Fruit fly (Drosophila melanogaster) whole organism, wandering third instar larva: ENCODE data around the gene MED25.
A peak's percentile ranks its signal among the peaks of the same experiment; 100 is the strongest.

ENCODE experiments used
- Abd-B ChIP-seq: fragments of >200 bp; optimal IDR thresholded peaks from 2 replicates; lab custom pipeline; 2017; ENCODE audit warnings: missing biosample characterization, missing genetic modification characterization
- CG32264 ChIP-seq: fragments of 200-800 bp; sonication (Bioruptor generic); optimal IDR thresholded peaks from 2 replicates; lab custom pipeline; 2016; ENCODE audit warnings: missing biosample characterization, missing genetic modification characterization
- CG9705 ChIP-seq: fragments of 200-800 bp; sonication (Bioruptor generic); optimal IDR thresholded peaks from 2 replicates; lab custom pipeline; 2018; ENCODE audit warnings: missing biosample characterization, mild to moderate bottlenecking, missing genetic modification characterization
- CrebA ChIP-seq: fragments of 200-800 bp; sonication (Bioruptor generic); optimal IDR thresholded peaks from 2 replicates; lab custom pipeline; 2016; ENCODE audit warnings: missing biosample characterization, mild to moderate bottlenecking, missing genetic modification characterization, borderline replicate concordance
- Dfd ChIP-seq: fragments of >200 bp; optimal IDR thresholded peaks from 2 replicates; lab custom pipeline; 2017; ENCODE audit warnings: missing biosample characterization, missing genetic modification characterization
- Dif ChIP-seq: fragments of 200-275, 200-300 bp; sonication (Bioruptor generic); optimal IDR thresholded peaks from 2 replicates; lab custom pipeline; 2018; ENCODE audit warnings: missing biosample characterization, missing genetic modification characterization; ENCODE audit not compliant: partially characterized antibody
- GATAd ChIP-seq: sonication (Bioruptor generic); optimal IDR thresholded peaks from 2 replicates; lab custom pipeline; 2016; ENCODE audit warnings: missing biosample characterization, missing genetic modification characterization
- HLH106 ChIP-seq: fragments of 200-800 bp; optimal IDR thresholded peaks from 3 replicates; lab custom pipeline; 2019; ENCODE audit warnings: missing biosample characterization, mild to moderate bottlenecking, missing genetic modification characterization, moderate library complexity
- Hnf4 ChIP-seq: fragments of 200-800 bp; sonication (Bioruptor generic); optimal IDR thresholded peaks from 2 replicates; lab custom pipeline; 2016; ENCODE audit warnings: missing biosample characterization, mild to moderate bottlenecking, missing genetic modification characterization
- Hr78 ChIP-seq: fragments of >200 bp; optimal IDR thresholded peaks from 2 replicates; lab custom pipeline; 2017; ENCODE audit warnings: missing biosample characterization, missing genetic modification characterization
- Hr83 ChIP-seq: fragments of 200-300 bp; sonication (Bioruptor generic); optimal IDR thresholded peaks from 2 replicates; lab custom pipeline; 2016; ENCODE audit warnings: missing biosample characterization, mild to moderate bottlenecking, missing genetic modification characterization, moderate library complexity; ENCODE audit not compliant: poor library complexity, severe bottlenecking
- Jra ChIP-seq: sonication (Bioruptor generic); optimal IDR thresholded peaks from 2 replicates; lab custom pipeline; 2016; ENCODE audit warnings: missing biosample characterization, missing genetic modification characterization
- Mio ChIP-seq: sonication (Bioruptor generic); optimal IDR thresholded peaks from 2 replicates; lab custom pipeline; 2016; ENCODE audit warnings: missing biosample characterization, missing genetic modification characterization
- Myc ChIP-seq: fragments of >200 bp; optimal IDR thresholded peaks from 2 replicates; lab custom pipeline; 2017
- N ChIP-seq: fragments of >200 bp; optimal IDR thresholded peaks from 2 replicates; lab custom pipeline; 2018; ENCODE audit warnings: missing biosample characterization, missing external identifiers, missing genetic modification characterization
- OdsH ChIP-seq: fragments of 200-800 bp; sonication (Bioruptor generic); optimal IDR thresholded peaks from 2 replicates; lab custom pipeline; 2016; ENCODE audit warnings: missing biosample characterization, mild to moderate bottlenecking, missing genetic modification characterization
- Rel ChIP-seq, 2 experiments: fragments of 200-800 bp; sonication (Bioruptor generic) in 1 of 2; optimal IDR thresholded peaks; 2 replicates in 1 of 2; 3 replicates in 1 of 2; lab custom pipeline; 2016 to 2019; ENCODE audit warnings: mild to moderate bottlenecking in 2 of 2, missing biosample characterization in 2 of 2, missing genetic modification characterization in 2 of 2, moderate library complexity in 1 of 2
- Sp1 ChIP-seq: fragments of 200-800 bp; sonication (Bioruptor generic); optimal IDR thresholded peaks from 3 replicates; lab custom pipeline; 2019; ENCODE audit warnings: missing biosample characterization, mild to moderate bottlenecking, missing genetic modification characterization, moderate library complexity
- Vsx2 ChIP-seq: fragments of 200-300, 225-300 bp; sonication (Bioruptor generic); optimal IDR thresholded peaks from 2 replicates; lab custom pipeline; 2018; ENCODE audit warnings: missing biosample characterization, missing genetic modification characterization; ENCODE audit not compliant: partially characterized antibody
- br ChIP-seq: fragments of 200-800 bp; sonication (Bioruptor generic); optimal IDR thresholded peaks from 2 replicates; lab custom pipeline; 2016; ENCODE audit warnings: missing biosample characterization, missing genetic modification characterization
- brk ChIP-seq: fragments of 200-800 bp; sonication (Bioruptor generic); optimal IDR thresholded peaks from 2 replicates; lab custom pipeline; 2016; ENCODE audit warnings: missing biosample characterization, mild to moderate bottlenecking, missing genetic modification characterization
- dl ChIP-seq, 2 experiments: fragments of 175-275, 200-275 bp in 1 of 2; fragments of 200-275 bp in 1 of 2; sonication (Bioruptor generic); optimal IDR thresholded peaks; lab custom pipeline; 2018; ENCODE audit warnings: mild to moderate bottlenecking in 2 of 2, missing biosample characterization in 2 of 2, missing genetic modification characterization in 2 of 2, moderate library complexity in 2 of 2; ENCODE audit not compliant: partially characterized antibody in 2 of 2, insufficient read depth in 1 of 2
- dmrt93B ChIP-seq: fragments of 200-800 bp; sonication (Bioruptor generic); optimal IDR thresholded peaks from 2 replicates; lab custom pipeline; 2018; ENCODE audit warnings: missing biosample characterization, mild to moderate bottlenecking, missing genetic modification characterization
- dsf ChIP-seq: sonication (Bioruptor generic); optimal IDR thresholded peaks from 2 replicates; lab custom pipeline; 2016; ENCODE audit warnings: missing biosample characterization, missing genetic modification characterization, borderline replicate concordance
- ey ChIP-seq: fragments of 200-800 bp; sonication (Bioruptor generic); optimal IDR thresholded peaks from 2 replicates; lab custom pipeline; 2016; ENCODE audit warnings: missing biosample characterization, missing genetic modification characterization
- foxo ChIP-seq, 2 experiments: fragments of 200-800 bp; sonication (Bioruptor generic); optimal IDR thresholded peaks; 2 replicates in 1 of 2; 3 replicates in 1 of 2; lab custom pipeline; 2016 to 2017; ENCODE audit warnings: missing biosample characterization in 2 of 2, missing genetic modification characterization in 2 of 2
- fru ChIP-seq: fragments of 200-800 bp; sonication (Bioruptor generic); optimal IDR thresholded peaks from 3 replicates; lab custom pipeline; 2016; ENCODE audit warnings: missing biosample characterization, mild to moderate bottlenecking, missing genetic modification characterization
- h ChIP-seq: fragments of 200-800 bp; sonication (Bioruptor generic); optimal IDR thresholded peaks from 3 replicates; lab custom pipeline; 2016; ENCODE audit warnings: missing biosample characterization, mild to moderate bottlenecking, missing genetic modification characterization
- lola ChIP-seq: fragments of >200 bp; optimal IDR thresholded peaks from 2 replicates; lab custom pipeline; 2017; ENCODE audit warnings: missing biosample characterization, missing genetic modification characterization
- pan ChIP-seq: fragments of >200 bp; optimal IDR thresholded peaks from 2 replicates; lab custom pipeline; 2017
- psq ChIP-seq: fragments of 200-800 bp; sonication (Bioruptor generic); optimal IDR thresholded peaks from 3 replicates; lab custom pipeline; 2017; ENCODE audit warnings: missing biosample characterization, mild to moderate bottlenecking, missing genetic modification characterization, moderate library complexity
- rgr ChIP-seq: fragments of 200-800 bp; sonication (Bioruptor generic); optimal IDR thresholded peaks from 3 replicates; lab custom pipeline; 2016; ENCODE audit warnings: missing biosample characterization, mild to moderate bottlenecking, missing genetic modification characterization
- sv ChIP-seq: fragments of 200-800 bp; sonication (Bioruptor generic); optimal IDR thresholded peaks from 3 replicates; lab custom pipeline; 2016; ENCODE audit warnings: missing biosample characterization, missing genetic modification characterization
- tai ChIP-seq: sonication (Bioruptor generic); optimal IDR thresholded peaks from 2 replicates; lab custom pipeline; 2016; ENCODE audit warnings: missing biosample characterization, missing genetic modification characterization
- usp ChIP-seq: fragments of >200 bp; optimal IDR thresholded peaks from 2 replicates; lab custom pipeline; 2017; ENCODE audit warnings: missing biosample characterization, missing genetic modification characterization
- woc ChIP-seq: sonication (Bioruptor generic); optimal IDR thresholded peaks from 2 replicates; lab custom pipeline; 2016; ENCODE audit warnings: missing biosample characterization, mild to moderate bottlenecking, missing genetic modification characterization

Gene MED25

dm6 chr3R:20008372-20009051 lies at the start of gene MED25, which contains the start of gene Hs6st:
TSS of gene MED25 (plus strand) at chr3R:20008947.
TSS of gene Hs6st (minus strand) at chr3R:20008512.
- TF ChIP-seq Dfd (GFP tag; lab: Kevin White, UChicago) (no peak), Mio (GFP tag; lab: Kevin White, UChicago) (no peak), dmrt93B (peak; percentile 41), Hr83 (peak; percentile 70), h (GFP tag; lab: Kevin White, UChicago) (peak; percentile 71), Hnf4 (GFP tag; lab: Kevin White, UChicago) (no peak), dl (GFP tag; optimal IDR thresholded peaks at IDR 0.05; lab: Kevin White, UChicago; ENCODE audit: insufficient read depth in 1 of 2, partially characterized antibody in 2 of 2) (no peak), Vsx2 (no peak), Myc (lab: Kevin White, UChicago) (no peak), sv (peak; percentile 32), HLH106 (tag; lab: Kevin White, UChicago) (peak; percentile 34), usp (GFP tag; lab: Kevin White, UChicago) (no peak), Abd-B (GFP tag; lab: Kevin White, UChicago) (no peak), CG32264 (GFP tag; lab: Kevin White, UChicago) (no peak), ey (no peak), OdsH (GFP tag; lab: Kevin White, UChicago) (no peak), Rel (GFP tag; optimal IDR thresholded peaks at IDR 0.05; lab: Kevin White, UChicago) (no peak), Rel (tag; optimal IDR thresholded peaks at IDR 0.05; lab: Kevin White, UChicago) (no peak), dsf (GFP tag; lab: Kevin White, UChicago) (no peak), Jra (GFP tag; lab: Kevin White, UChicago) (no peak), Dif (no peak), fru (GFP tag; lab: Kevin White, UChicago) (peak; percentile 17), Sp1 (GFP tag; lab: Kevin White, UChicago) (peak; percentile 37), br (GFP tag; lab: Kevin White, UChicago) (no peak), psq (GFP tag; lab: Kevin White, UChicago) (peak; percentile 98), brk (GFP tag; lab: Kevin White, UChicago) (no peak), Hr78 (GFP tag; lab: Kevin White, UChicago) (no peak), tai (GFP tag; lab: Kevin White, UChicago) (no peak), CG9705 (GFP tag; lab: Kevin White, UChicago) (peak; percentile 40), lola (no peak), pan (no peak), GATAd (no peak)

dm6 chr3R:19968695-19969094 lies 40.1 kb upstream of the MED25 start:
- TF ChIP-seq Dfd (GFP tag; lab: Kevin White, UChicago) (no peak), Hnf4 (GFP tag; lab: Kevin White, UChicago) (no peak), OdsH (GFP tag; lab: Kevin White, UChicago) (no peak), N (GFP tag; lab: Kevin White, UChicago) (no peak), Dif (no peak), br (GFP tag; lab: Kevin White, UChicago) (no peak), rgr (GFP tag; lab: Kevin White, UChicago) (no peak), Myc (lab: Kevin White, UChicago) (no peak), brk (GFP tag; lab: Kevin White, UChicago) (no peak), CG32264 (GFP tag; lab: Kevin White, UChicago) (no peak), sv (no peak), Mio (GFP tag; lab: Kevin White, UChicago) (no peak), foxo (GFP tag; optimal IDR thresholded peaks at IDR 0.05; lab: Kevin White, UChicago) (no peak), h (GFP tag; lab: Kevin White, UChicago) (no peak), woc (GFP tag; lab: Kevin White, UChicago) (no peak), dsf (GFP tag; lab: Kevin White, UChicago) (no peak)

dm6 chr3R:19972598-19972997 lies 36.1 kb upstream of the MED25 start, which contains the start of gene CG31213:
TSS of gene CG31213 (plus strand) at chr3R:19972898.
- TF ChIP-seq h (GFP tag; lab: Kevin White, UChicago): no peak
- TF ChIP-seq psq (GFP tag; lab: Kevin White, UChicago): no peak
- TF ChIP-seq ey: no peak
- TF ChIP-seq Hr83: no peak
- TF ChIP-seq Abd-B (GFP tag; lab: Kevin White, UChicago): no peak
- no peak for TF ChIP-seq CrebA (GFP tag; lab: Kevin White, UChicago)
- TF ChIP-seq dl (GFP tag; optimal IDR thresholded peaks at IDR 0.05; lab: Kevin White, UChicago; ENCODE audit: insufficient read depth in 1 of 2, partially characterized antibody in 2 of 2): no peak
- TF ChIP-seq Mio (GFP tag; lab: Kevin White, UChicago): no peak
- no peak for TF ChIP-seq Vsx2
- TF ChIP-seq dsf (GFP tag; lab: Kevin White, UChicago): no peak
- no peak for TF ChIP-seq Jra (GFP tag; lab: Kevin White, UChicago)
- TF ChIP-seq, all 38 proteins: peak for 0
